Fruit fly (Drosophila melanogaster) whole organism, embryonic: ENCODE measurements around the gene CG6891.

ENCODE experiments used
- BEAF-32 ChIP-seq: fragments of 200-800 bp; sonication (Bioruptor generic); optimal IDR thresholded peaks from 3 replicates; lab custom pipeline; 2017; ENCODE audit warnings: missing biosample characterization, missing genetic modification characterization, mild to moderate bottlenecking, moderate library complexity, missing genetic modification reagents
- CG10462 ChIP-seq: fragments of 200-800 bp; sonication (Bioruptor generic); optimal IDR thresholded peaks from 2 replicates; lab custom pipeline; 2016; ENCODE audit warnings: missing biosample characterization, missing genetic modification characterization
- CG11093 ChIP-seq: fragments of 200-800 bp; sonication (Bioruptor generic); IDR thresholded peaks from 3 replicates; pipeline ENCODE4 v1.3.6; 2022; ENCODE audit warnings: missing biosample characterization, missing genetic modification characterization
- CG13123 ChIP-seq: fragments of 200-800 bp; sonication (Bioruptor generic); optimal IDR thresholded peaks from 2 replicates; lab custom pipeline; 2016; ENCODE audit warnings: missing biosample characterization, missing genetic modification characterization
- CG15479 ChIP-seq: fragments of 200-800 bp; sonication (Bioruptor generic); optimal IDR thresholded peaks from 3 replicates; lab custom pipeline; 2019; ENCODE audit warnings: missing biosample characterization, mild to moderate bottlenecking, missing genetic modification characterization, moderate library complexity
- CG1603 ChIP-seq: fragments of 200-800 bp; sonication (Bioruptor generic); optimal IDR thresholded peaks from 2 replicates; lab custom pipeline; 2019; ENCODE audit warnings: missing biosample characterization, mild to moderate bottlenecking, missing genetic modification characterization, moderate library complexity
- CG16779 ChIP-seq: fragments of 200-800 bp; sonication (Bioruptor generic); IDR thresholded peaks from 2 replicates; pipeline ENCODE4 v1.3.6; 2022; ENCODE audit warnings: missing biosample characterization, missing genetic modification characterization
- CG17328 ChIP-seq: fragments of 200-800 bp; sonication (Bioruptor generic); IDR thresholded peaks from 2 replicates; pipeline ENCODE4 v1.3.6; 2022; ENCODE audit warnings: missing biosample characterization, missing genetic modification characterization
- CG17385 ChIP-seq: fragments of 200-800 bp; sonication (Bioruptor generic); optimal IDR thresholded peaks from 3 replicates; lab custom pipeline; 2018; ENCODE audit warnings: missing biosample characterization, mild to moderate bottlenecking, missing genetic modification characterization
- CG18476 ChIP-seq: fragments of 200-800 bp; sonication (Bioruptor generic); optimal IDR thresholded peaks from 2 replicates; lab custom pipeline; 2016; ENCODE audit warnings: missing biosample characterization, mild to moderate bottlenecking, missing genetic modification characterization
- CG18764 ChIP-seq: fragments of 200-800 bp; sonication (Bioruptor generic); optimal IDR thresholded peaks from 3 replicates; lab custom pipeline; 2016; ENCODE audit warnings: missing biosample characterization, missing genetic modification characterization
- CG2116 ChIP-seq: fragments of 200-800 bp; sonication (Bioruptor generic); optimal IDR thresholded peaks from 3 replicates; lab custom pipeline; 2018; ENCODE audit warnings: missing biosample characterization, mild to moderate bottlenecking, missing genetic modification characterization
- CG2120 ChIP-seq: fragments of 200-800 bp; sonication (Bioruptor generic); optimal IDR thresholded peaks from 3 replicates; lab custom pipeline; 2016; ENCODE audit warnings: missing biosample characterization, missing genetic modification characterization
- CG2202 ChIP-seq: fragments of 200-800 bp; sonication (Bioruptor generic); optimal IDR thresholded peaks from 2 replicates; lab custom pipeline; 2018; ENCODE audit warnings: missing biosample characterization, mild to moderate bottlenecking, missing genetic modification characterization
- CG30403 ChIP-seq: fragments of 200-800 bp; sonication (Bioruptor generic); optimal IDR thresholded peaks from 3 replicates; lab custom pipeline; 2016; ENCODE audit warnings: missing biosample characterization, missing genetic modification characterization
- CG30431 ChIP-seq: fragments of 200-800 bp; sonication (Bioruptor generic); optimal IDR thresholded peaks from 2 replicates; lab custom pipeline; 2017; ENCODE audit warnings: missing biosample characterization, missing genetic modification characterization
- CG32767 ChIP-seq: fragments of 200-800 bp; sonication (Bioruptor generic); IDR thresholded peaks from 2 replicates; pipeline ENCODE4 v1.3.6; 2022; ENCODE audit warnings: missing biosample characterization, missing genetic modification characterization
- CG34422 ChIP-seq: fragments of 200-800 bp; sonication (Bioruptor generic); IDR thresholded peaks from 3 replicates; pipeline ENCODE4 v1.3.6; 2022; ENCODE audit warnings: missing biosample characterization, missing genetic modification characterization
- CG7271 ChIP-seq: fragments of 200-800 bp; sonication (Bioruptor generic); optimal IDR thresholded peaks from 2 replicates; lab custom pipeline; 2018; ENCODE audit warnings: missing biosample characterization, mild to moderate bottlenecking, missing genetic modification characterization, moderate library complexity
- CG8359 ChIP-seq: fragments of 200-800 bp; sonication (Bioruptor generic); optimal IDR thresholded peaks from 2 replicates; lab custom pipeline; 2017; ENCODE audit warnings: missing biosample characterization, mild to moderate bottlenecking, missing genetic modification characterization, borderline replicate concordance
- CG9817 ChIP-seq: fragments of 200-800 bp; sonication (Bioruptor generic); optimal IDR thresholded peaks from 2 replicates; lab custom pipeline; 2018; ENCODE audit warnings: missing biosample characterization, mild to moderate bottlenecking, missing genetic modification characterization, moderate library complexity
- D ChIP-seq, 2 experiments: fragments of 200-800 bp in 1 of 2; fragments of >200 bp in 1 of 2; sonication (Bioruptor generic) in 1 of 2; optimal IDR thresholded peaks; 2 replicates in 1 of 2; 3 replicates in 1 of 2; lab custom pipeline; 2017; ENCODE audit warnings: mild to moderate bottlenecking in 1 of 2, missing biosample characterization in 1 of 2, missing genetic modification characterization in 1 of 2, missing genetic modification reagents in 1 of 2
- Eip74EF ChIP-seq, 2 experiments: fragments of 200-800 bp in 1 of 2; fragments of >200 bp in 1 of 2; sonication (Bioruptor generic) in 1 of 2; optimal IDR thresholded peaks; 2 replicates each; lab custom pipeline; 2017 to 2019; ENCODE audit warnings: missing biosample characterization in 2 of 2, missing genetic modification characterization in 2 of 2, mild to moderate bottlenecking in 1 of 2, moderate library complexity in 1 of 2
- Ets65A ChIP-seq: fragments of 200-800 bp; sonication (Bioruptor generic); peaks from one replicate; lab custom pipeline; 2016; ENCODE audit warnings: missing biosample characterization, missing genetic modification characterization
- HmgZ ChIP-seq: fragments of 200-800 bp; sonication (Bioruptor generic); optimal IDR thresholded peaks from 2 replicates; lab custom pipeline; 2018; ENCODE audit warnings: missing biosample characterization, mild to moderate bottlenecking, missing genetic modification characterization
- Meics ChIP-seq: fragments of 200-800 bp; sonication (Bioruptor generic); optimal IDR thresholded peaks from 2 replicates; lab custom pipeline; 2017; ENCODE audit warnings: missing biosample characterization, mild to moderate bottlenecking, missing genetic modification characterization
- Oli ChIP-seq: fragments of 200-800 bp; sonication (Bioruptor generic); optimal IDR thresholded peaks from 2 replicates; lab custom pipeline; 2018; ENCODE audit warnings: missing biosample characterization, mild to moderate bottlenecking, missing genetic modification characterization, moderate library complexity
- Sox102F ChIP-seq: fragments of 200-800 bp; sonication (Bioruptor generic); optimal IDR thresholded peaks from 2 replicates; lab custom pipeline; 2018; ENCODE audit warnings: missing biosample characterization, mild to moderate bottlenecking, missing genetic modification characterization, moderate library complexity
- Sry-δ ChIP-seq: fragments of 200-800 bp; sonication (Bioruptor generic); optimal IDR thresholded peaks from 2 replicates; lab custom pipeline; 2016; ENCODE audit warnings: missing biosample characterization, missing genetic modification characterization
- ac ChIP-seq: fragments of 200-800 bp; sonication (Bioruptor generic); optimal IDR thresholded peaks from 3 replicates; lab custom pipeline; 2017; ENCODE audit warnings: missing biosample characterization, mild to moderate bottlenecking, missing genetic modification characterization
- amos ChIP-seq: fragments of 200-800 bp; sonication (Bioruptor generic); IDR thresholded peaks from 2 replicates; pipeline ENCODE4 v1.3.6; 2022; ENCODE audit warnings: missing biosample characterization, missing genetic modification characterization; ENCODE audit not compliant: partially characterized antibody
- corto ChIP-seq: fragments of 200-800 bp; sonication (Bioruptor generic); optimal IDR thresholded peaks from 2 replicates; lab custom pipeline; 2016; ENCODE audit warnings: missing biosample characterization, mild to moderate bottlenecking, missing genetic modification characterization, moderate library complexity
- dpn ChIP-seq, 2 experiments: fragments of 200-800 bp; sonication (Bioruptor generic); optimal IDR thresholded peaks; 3 replicates each; lab custom pipeline; 2016; ENCODE audit warnings: missing biosample characterization in 2 of 2, missing genetic modification characterization in 2 of 2
- ewg ChIP-seq: fragments of 200-800 bp; sonication (Bioruptor generic); optimal IDR thresholded peaks from 3 replicates; lab custom pipeline; 2017; ENCODE audit warnings: mild to moderate bottlenecking, missing biosample characterization, missing genetic modification reagents, missing genetic modification characterization
- fd3F ChIP-seq: fragments of 200-800 bp; sonication (Bioruptor generic); optimal IDR thresholded peaks from 2 replicates; lab custom pipeline; 2018; ENCODE audit warnings: missing biosample characterization, mild to moderate bottlenecking, missing genetic modification characterization, moderate library complexity
- ftz-f1 ChIP-seq: fragments of 200-800 bp; sonication (Bioruptor generic); optimal IDR thresholded peaks from 2 replicates; lab custom pipeline; 2016; ENCODE audit warnings: missing biosample characterization, missing genetic modification characterization
- fu2 ChIP-seq: fragments of 200-800 bp; sonication (Bioruptor generic); optimal IDR thresholded peaks from 2 replicates; lab custom pipeline; 2016; ENCODE audit warnings: missing biosample characterization, missing genetic modification characterization
- gem ChIP-seq: fragments of 200-800 bp; sonication (Bioruptor generic); optimal IDR thresholded peaks from 2 replicates; lab custom pipeline; 2019; ENCODE audit warnings: missing biosample characterization, mild to moderate bottlenecking, missing genetic modification characterization, moderate library complexity
- gsb-n ChIP-seq: fragments of 200-800 bp; sonication (Bioruptor generic); optimal IDR thresholded peaks from 3 replicates; lab custom pipeline; 2018; ENCODE audit warnings: missing biosample characterization, mild to moderate bottlenecking, missing genetic modification characterization
- ham ChIP-seq: fragments of 200-800 bp; sonication (Bioruptor generic); IDR thresholded peaks from 2 replicates; pipeline ENCODE4 v1.3.6; 2022; ENCODE audit warnings: missing biosample characterization, missing genetic modification characterization
- jing ChIP-seq: fragments of 200-800 bp; sonication (Bioruptor generic); optimal IDR thresholded peaks from 2 replicates; lab custom pipeline; 2018; ENCODE audit warnings: missing biosample characterization, mild to moderate bottlenecking, missing genetic modification characterization
- odd ChIP-seq: fragments of 200-800 bp; sonication (Bioruptor generic); optimal IDR thresholded peaks from 2 replicates; lab custom pipeline; 2017; ENCODE audit warnings: missing biosample characterization, mild to moderate bottlenecking, missing genetic modification characterization
- peb ChIP-seq: fragments of 200-800 bp; sonication (Bioruptor generic); IDR thresholded peaks from 2 replicates; pipeline ENCODE4 v1.3.6; 2022; ENCODE audit warnings: missing biosample characterization, missing genetic modification characterization
- row ChIP-seq: fragments of 200-800 bp; sonication (Bioruptor generic); IDR thresholded peaks from 3 replicates; pipeline ENCODE4 v1.3.6; 2022; ENCODE audit warnings: missing biosample characterization, missing genetic modification characterization
- run ChIP-seq: fragments of 200-800 bp; sonication (Bioruptor generic); optimal IDR thresholded peaks from 3 replicates; lab custom pipeline; 2018; ENCODE audit warnings: missing biosample characterization, mild to moderate bottlenecking, missing genetic modification characterization
- salm ChIP-seq: fragments of 200-800 bp; sonication (Bioruptor generic); optimal IDR thresholded peaks from 2 replicates; lab custom pipeline; 2018; ENCODE audit warnings: missing biosample characterization, mild to moderate bottlenecking, missing genetic modification characterization
- twi ChIP-seq: fragments of 200-800 bp; optimal IDR thresholded peaks from 2 replicates; lab custom pipeline; 2019; ENCODE audit warnings: missing biosample characterization, mild to moderate bottlenecking, missing genetic modification characterization, moderate library complexity
- zen ChIP-seq: fragments of 200-800 bp; sonication (Bioruptor generic); optimal IDR thresholded peaks from 3 replicates; lab custom pipeline; 2018; ENCODE audit warnings: missing biosample characterization, mild to moderate bottlenecking, missing genetic modification characterization, moderate library complexity

CG6891 gene

DNA sequence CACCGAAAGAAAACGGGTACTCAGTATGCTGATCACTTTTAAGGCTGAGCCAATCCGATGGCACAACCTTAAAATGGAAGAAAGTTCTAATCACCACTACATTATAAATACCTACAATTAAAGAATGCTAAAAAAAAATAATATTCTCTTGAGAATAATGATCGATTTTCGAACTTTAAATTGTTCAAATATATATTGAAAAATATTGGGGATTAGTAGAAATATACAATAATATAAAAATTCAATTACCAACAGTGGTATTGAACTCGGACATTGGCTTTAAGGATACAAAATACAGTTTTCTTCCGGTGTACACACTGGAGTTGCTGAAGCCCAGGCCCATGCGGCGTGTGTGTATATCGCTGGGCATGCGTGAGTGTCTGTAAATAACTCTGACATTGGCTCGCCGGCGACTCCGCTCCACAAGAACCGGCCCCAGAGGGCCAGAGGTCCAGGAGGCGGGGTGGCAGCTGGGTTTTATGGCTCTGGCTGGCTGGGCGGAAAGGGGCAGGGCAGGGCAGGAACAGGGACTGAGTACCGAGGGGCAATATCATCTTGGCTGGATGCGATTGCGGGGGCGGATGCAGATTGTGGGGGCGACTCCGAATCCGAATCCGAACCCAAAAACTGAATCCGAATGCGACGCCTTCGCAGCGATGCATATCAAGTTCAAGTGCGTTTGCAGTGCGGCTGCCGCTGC lies 961 bp downstream of the CG6891 start (continued):
- peak; percentile 5 for TF ChIP-seq odd (GFP tag; lab: Kevin White, UChicago)
- TF ChIP-seq ac (GFP tag; lab: Kevin White, UChicago): peak; percentile 31
- TF ChIP-seq Oli (tag; lab: Kevin White, UChicago): peak; percentile 71
- TF ChIP-seq CG1603 (tag; lab: Kevin White, UChicago): peak; percentile 32
- peak; percentile 53 for TF ChIP-seq corto (GFP tag; lab: Kevin White, UChicago)
- TF ChIP-seq CG13123 (GFP tag; lab: Kevin White, UChicago): peak; percentile 6
- TF ChIP-seq gsb-n (tag; lab: Kevin White, UChicago): peak; percentile 83
- peak; percentile 28 for TF ChIP-seq CG2116 (GFP tag; lab: Kevin White, UChicago)
- no peak for TF ChIP-seq CG2120 (GFP tag; lab: Kevin White, UChicago)
- TF ChIP-seq fu2 (GFP tag; lab: Kevin White, UChicago): no peak
- no peak for TF ChIP-seq fd3F (GFP tag; lab: Kevin White, UChicago)
- peak; percentile 66 for TF ChIP-seq CG17385 (GFP tag; lab: Kevin White, UChicago)
- TF ChIP-seq amos (GFP tag; lab: Robert Waterston, UW): no peak
- peak; percentile 19 for TF ChIP-seq CG18764 (GFP tag; lab: Kevin White, UChicago)
- TF ChIP-seq CG11093: 0 out of 3 replicates have a peak, but pooled peaks have one; percentile 12
- peak; percentile 37 for TF ChIP-seq salm (tag; lab: Kevin White, UChicago)
- no peak for TF ChIP-seq CG16779 (GFP tag; lab: Robert Waterston, UW)
- peak; percentile 4 for TF ChIP-seq CG9817 (tag; lab: Kevin White, UChicago)
- peak; percentile 87 for TF ChIP-seq gem
- TF ChIP-seq CG32767 (GFP tag; lab: Robert Waterston, UW): 0 out of 2 replicates have a peak, but pooled peaks have one; percentile 19
- TF ChIP-seq CG30431 (GFP tag; lab: Kevin White, UChicago): no peak
- peak; percentile 45 for TF ChIP-seq jing (GFP tag; lab: Kevin White, UChicago)
- peak; percentile 5; the same call in 1 of the 2 replicates for TF ChIP-seq peb (GFP tag; lab: Robert Waterston, UW)
- TF ChIP-seq run (tag; lab: Kevin White, UChicago): peak; percentile 17
- peak; percentile 28 for TF ChIP-seq HmgZ
- TF ChIP-seq Eip74EF (GFP tag; optimal IDR thresholded peaks at IDR 0.05; lab: Kevin White, UChicago): peak in 1 of 2 experiments; percentile 68
- TF ChIP-seq D (optimal IDR thresholded peaks at IDR 0.05; lab: Kevin White, UChicago): no peak
- TF ChIP-seq D (GFP tag; optimal IDR thresholded peaks at IDR 0.05; lab: Kevin White, UChicago): peak; percentile 70
- TF ChIP-seq CG15479 (GFP tag; lab: Kevin White, UChicago): no peak
- peak; percentile 43 for TF ChIP-seq CG10462 (GFP tag; lab: Kevin White, UChicago)
- TF ChIP-seq twi: peak; percentile 62
- peak; percentile 74 for TF ChIP-seq CG30403
- peak; percentile 25 for TF ChIP-seq Meics (GFP tag; lab: Kevin White, UChicago)
- TF ChIP-seq ewg (GFP tag; lab: Kevin White, UChicago): peak; percentile 71
- TF ChIP-seq Sry-δ (GFP tag; lab: Kevin White, UChicago): no peak
- peak; percentile 3 to 62 for TF ChIP-seq dpn (GFP tag; optimal IDR thresholded peaks at IDR 0.05; lab: Kevin White, UChicago)
- peak; percentile 72 for TF ChIP-seq CG2202 (tag; lab: Kevin White, UChicago)
- TF ChIP-seq Ets65A (GFP tag; lab: Kevin White, UChicago): peak; percentile 27
- peak; percentile 74 for TF ChIP-seq Sox102F (GFP tag; lab: Kevin White, UChicago)
- no peak for TF ChIP-seq zen (tag; lab: Kevin White, UChicago)
- no peak for TF ChIP-seq ftz-f1
- TF ChIP-seq BEAF-32 (GFP tag; lab: Kevin White, UChicago): no peak
- no peak for TF ChIP-seq ham (GFP tag; lab: Robert Waterston, UW)
- no peak for TF ChIP-seq CG17328 (GFP tag; lab: Robert Waterston, UW)
- peak; percentile 9 for TF ChIP-seq CG7271 (tag; lab: Kevin White, UChicago)
- peak; percentile 64 for TF ChIP-seq row (GFP tag; lab: Robert Waterston, UW)
- TF ChIP-seq CG34422 (GFP tag; lab: Robert Waterston, UW): peak; percentile 37; the same call in 1 of the 3 replicates
- TF ChIP-seq CG18476 (GFP tag; lab: Kevin White, UChicago): peak; percentile 13
- TF ChIP-seq CG8359: peak; percentile 7
